In genomic region chrV:5582860-5583259, ce11 we compare ENCODE assay signal across 5 worm cellular contexts.
TF ChIP-seq lines count a peak whose summit lies in the region.

No protein-coding gene starts in this region.

TF ChIP-seq in whole organism, L2 larva, 48 proteins besides CTCF, POLR2A, EP300 and RAD21 (continues in another document):
- TF ChIP-seq Y55F3AM.14 (GFP tag; optimal IDR thresholded peaks at IDR 0.05; lab: Kevin White, UChicago) = no peak
- TF ChIP-seq nhr-237 (tag; optimal IDR thresholded peaks at IDR 0.05; lab: Kevin White, UChicago) = no peak
- no peak for TF ChIP-seq ceh-16 (tag; optimal IDR thresholded peaks at IDR 0.05; lab: Kevin White, UChicago)
- no peak for TF ChIP-seq nhr-10 (tag; optimal IDR thresholded peaks at IDR 0.05; lab: Kevin White, UChicago)
- no peak for TF ChIP-seq sem-4 (tag; optimal IDR thresholded peaks at IDR 0.05; lab: Kevin White, UChicago)
- TF ChIP-seq sma-9 (GFP tag; optimal IDR thresholded peaks at IDR 0.05; lab: Kevin White, UChicago) = no peak
- TF ChIP-seq sma-9 (tag; optimal IDR thresholded peaks at IDR 0.05; lab: Kevin White, UChicago) = no peak
- no peak for TF ChIP-seq mdl-1 (tag; optimal IDR thresholded peaks at IDR 0.05; lab: Kevin White, UChicago)
- TF ChIP-seq lin-13 (GFP tag; optimal IDR thresholded peaks at IDR 0.05; lab: Kevin White, UChicago) = peak; percentile 24
- TF ChIP-seq nhr-11 (tag; optimal IDR thresholded peaks at IDR 0.05; lab: Kevin White, UChicago) = no peak
- TF ChIP-seq nhr-23 (tag; optimal IDR thresholded peaks at IDR 0.05; lab: Kevin White, UChicago) = no peak
- TF ChIP-seq elt-1 (tag; optimal IDR thresholded peaks at IDR 0.05; lab: Kevin White, UChicago) = no peak
- TF ChIP-seq nhr-12 (tag; optimal IDR thresholded peaks at IDR 0.05; lab: Kevin White, UChicago) = no peak
- TF ChIP-seq lsy-2 (tag; optimal IDR thresholded peaks at IDR 0.05; lab: Kevin White, UChicago) = peak in 1 of 2 experiments; percentile 9
- no peak for TF ChIP-seq sma-3 (GFP tag; optimal IDR thresholded peaks at IDR 0.05; lab: Kevin White, UChicago)
- TF ChIP-seq ztf-4 (tag; optimal IDR thresholded peaks at IDR 0.05; lab: Kevin White, UChicago) = peak; percentile 5
- TF ChIP-seq peb-1 (tag; optimal IDR thresholded peaks at IDR 0.05; lab: Kevin White, UChicago) = no peak
- no peak for TF ChIP-seq nhr-6 (tag; optimal IDR thresholded peaks at IDR 0.05; lab: Kevin White, UChicago)
- TF ChIP-seq ztf-11 (tag; optimal IDR thresholded peaks at IDR 0.05; lab: Kevin White, UChicago) = no peak

TF ChIP-seq in whole organism, L3 larva, 47 proteins besides CTCF, POLR2A, EP300 and RAD21:
- TF ChIP-seq pha-4 (tag; optimal IDR thresholded peaks at IDR 0.05; lab: Kevin White, UChicago) (no peak), lin-39 (tag; optimal IDR thresholded peaks at IDR 0.05; lab: Kevin White, UChicago) (peak; percentile 71), eor-1 (tag; optimal IDR thresholded peaks at IDR 0.05; lab: Kevin White, UChicago) (no peak), ceh-9 (tag; optimal IDR thresholded peaks at IDR 0.05; lab: Kevin White, UChicago) (no peak), lsy-12 (tag; optimal IDR thresholded peaks at IDR 0.05; lab: Kevin White, UChicago) (no peak), elt-1 (tag; optimal IDR thresholded peaks at IDR 0.05; lab: Kevin White, UChicago) (no peak), R02D3.7 (tag; optimal IDR thresholded peaks at IDR 0.05; lab: Kevin White, UChicago) (no peak), ztf-11 (tag; optimal IDR thresholded peaks at IDR 0.05; lab: Kevin White, UChicago) (no peak), nfya-1 (tag; optimal IDR thresholded peaks at IDR 0.05; lab: Kevin White, UChicago; ENCODE audit: insufficient read depth) (peak; percentile 9), fos-1 (tag; optimal IDR thresholded peaks at IDR 0.05; lab: Kevin White, UChicago) (no peak), ama-1 (optimal IDR thresholded peaks at IDR 0.05; lab: Kevin White, UChicago) (peak; percentile 46)

TF ChIP-seq in whole organism, L4 larva, 104 proteins besides CTCF, POLR2A, EP300 and RAD21 (continues in another document):
- TF ChIP-seq T26A8.4 (GFP tag; IDR thresholded peaks at IDR 0.05; lab: Robert Waterston, UW) (no peak), nhr-42 (GFP tag; IDR thresholded peaks at IDR 0.05; lab: Robert Waterston, UW) (no peak), saeg-2 (GFP tag; IDR thresholded peaks at IDR 0.05; lab: Robert Waterston, UW) (no peak), ztf-11 (tag; optimal IDR thresholded peaks at IDR 0.05; lab: Kevin White, UChicago) (no peak), ceh-20 (GFP tag; IDR thresholded peaks at IDR 0.05; lab: Robert Waterston, UW) (peak; percentile 13; the same call in 1 of the 2 replicates), F49E8.2 (tag; optimal IDR thresholded peaks at IDR 0.05; lab: Kevin White, UChicago; ENCODE audit: borderline replicate concordance) (no peak), lin-1 (GFP tag; IDR thresholded peaks at IDR 0.05; lab: Robert Waterston, UW) (no peak), nhr-11 (tag; optimal IDR thresholded peaks at IDR 0.05; lab: Kevin White, UChicago) (no peak), mxl-2 (GFP tag; conservative IDR thresholded peaks at IDR 0.05; lab: Robert Waterston, UW) (no peak), D1046.2 (GFP tag; IDR thresholded peaks at IDR 0.05; lab: Robert Waterston, UW) (no peak), ctbp-1 (GFP tag; IDR thresholded peaks at IDR 0.05; lab: Robert Waterston, UW) (0 out of 2 replicates have a peak, but pooled peaks have one; percentile 12), lin-38 (GFP tag; IDR thresholded peaks at IDR 0.05; lab: Robert Waterston, UW) (0 out of 2 replicates have a peak, but pooled peaks have one; percentile 31), tag-97 (GFP tag; IDR thresholded peaks at IDR 0.05; lab: Robert Waterston, UW) (no peak), spr-3 (GFP tag; optimal IDR thresholded peaks at IDR 0.05; lab: Kevin White, UChicago) (no peak), madf-5 (GFP tag; IDR thresholded peaks at IDR 0.05; lab: Robert Waterston, UW) (no peak), lsy-2 (tag; optimal IDR thresholded peaks at IDR 0.05; lab: Kevin White, UChicago) (peak in 1 of 2 experiments; percentile 27), dve-1 (tag; optimal IDR thresholded peaks at IDR 0.05; lab: Kevin White, UChicago; ENCODE audit: insufficient read depth) (peak; percentile 3), mep-1 (tag; optimal IDR thresholded peaks at IDR 0.05; lab: Kevin White, UChicago) (peak; percentile 40), unc-130 (GFP tag; optimal IDR thresholded peaks at IDR 0.05; lab: Kevin White, UChicago) (no peak), gei-8 (GFP tag; optimal IDR thresholded peaks at IDR 0.05; lab: Kevin White, UChicago) (no peak), hlh-30 (tag; optimal IDR thresholded peaks at IDR 0.05; lab: Kevin White, UChicago; ENCODE audit: insufficient read depth) (no peak), daf-19 (GFP tag; conservative IDR thresholded peaks at IDR 0.05; lab: Robert Waterston, UW) (no peak)

TF ChIP-seq in whole organism, late embryonic, 69 proteins besides CTCF, POLR2A, EP300 and RAD21:
- no peak for TF ChIP-seq unc-3 (GFP tag; conservative IDR thresholded peaks at IDR 0.05; lab: Robert Waterston, UW)
- TF ChIP-seq unc-3 (tag; optimal IDR thresholded peaks at IDR 0.05; lab: Kevin White, UChicago) = no peak
- peak; percentile 46 for TF ChIP-seq unc-55 (GFP tag; optimal IDR thresholded peaks at IDR 0.05; lab: Kevin White, UChicago)

TF ChIP-seq in whole organism, young adult, 124 proteins besides CTCF, POLR2A, EP300 and RAD21:
- TF ChIP-seq nhr-80 (tag; optimal IDR thresholded peaks at IDR 0.05; lab: Kevin White, UChicago) (no peak), F52B5.7 (tag; optimal IDR thresholded peaks at IDR 0.05; lab: Kevin White, UChicago) (peak; percentile 26), tlf-1 (GFP tag; optimal IDR thresholded peaks at IDR 0.05; lab: Kevin White, UChicago) (peak; percentile 18), efl-1 (GFP tag; optimal IDR thresholded peaks at IDR 0.05; lab: Kevin White, UChicago) (no peak), lag-1 (GFP tag; IDR thresholded peaks at IDR 0.05; lab: Robert Waterston, UW) (no peak), B0336.3 (GFP tag; IDR thresholded peaks at IDR 0.05; lab: Robert Waterston, UW) (peak; percentile 75), athp-1 (tag; optimal IDR thresholded peaks at IDR 0.05; lab: Kevin White, UChicago) (peak; percentile 8), cebp-1 (GFP tag; IDR thresholded peaks at IDR 0.05; lab: Robert Waterston, UW) (no peak), cebp-1 (tag; optimal IDR thresholded peaks at IDR 0.05; lab: Kevin White, UChicago) (peak; percentile 19), ceh-58 (GFP tag; IDR thresholded peaks at IDR 0.05; lab: Robert Waterston, UW) (0 out of 2 replicates have a peak, but pooled peaks have one; percentile 82), tbp1 (GFP tag; optimal IDR thresholded peaks at IDR 0.05; lab: Kevin White, UChicago) (peak; percentile 2), zim-3 (tag; optimal IDR thresholded peaks at IDR 0.05; lab: Kevin White, UChicago) (no peak), madf-6 (GFP tag; IDR thresholded peaks at IDR 0.05; lab: Robert Waterston, UW) (peak; percentile 56), hmg-1.2 (GFP tag; IDR thresholded peaks at IDR 0.05; lab: Robert Waterston, UW) (0 out of 2 replicates have a peak, but pooled peaks have one; percentile 13), aptf-2 (GFP tag; conservative IDR thresholded peaks at IDR 0.05; lab: Robert Waterston, UW) (no peak), lin-26 (GFP tag; IDR thresholded peaks at IDR 0.05; lab: Robert Waterston, UW) (peak; percentile 63; the same call in 1 of the 2 replicates), lin-54 (GFP tag; optimal IDR thresholded peaks at IDR 0.05; lab: Kevin White, UChicago) (peak; percentile 22), lsl-1 (GFP tag; optimal IDR thresholded peaks at IDR 0.05; lab: Kevin White, UChicago) (peak; percentile 16), attf-6 (GFP tag; IDR thresholded peaks at IDR 0.05; lab: Robert Waterston, UW) (peak; percentile 44; the same call in 1 of the 2 replicates), unc-130 (GFP tag; optimal IDR thresholded peaks at IDR 0.05; lab: Kevin White, UChicago) (no peak), pbrm-1 (GFP tag; IDR thresholded peaks at IDR 0.05; lab: Robert Waterston, UW) (peak; percentile 70), madf-3 (GFP tag; IDR thresholded peaks at IDR 0.05; lab: Robert Waterston, UW) (0 out of 2 replicates have a peak, but pooled peaks have one; percentile 73)
